Worm (Caenorhabditis elegans) whole organism, midembryonic: ENCODE results near the gene F32D8.4.

ENCODE experiments used
- cog-1 ChIP-seq: sonication (generic microtip); optimal IDR thresholded peaks from 2 replicates; lab custom pipeline; 2016; ENCODE audit warnings: missing genetic modification characterization, missing compliant biosample characterization
- flt-1 ChIP-seq: fragments of 200-800 bp; sonication (Bioruptor generic); IDR thresholded peaks from 2 replicates; pipeline ENCODE4 v1.3.6; 2022; ENCODE audit warnings: missing genetic modification characterization, missing compliant biosample characterization
- klf-2 ChIP-seq: fragments of 200-800 bp; sonication (Bioruptor generic); conservative IDR thresholded peaks from 2 replicates; pipeline ENCODE4 v1.3.6; 2022; ENCODE audit warnings: missing genetic modification reagents, missing genetic modification characterization, missing compliant biosample characterization
- tab-1 ChIP-seq: fragments of 200-800 bp; sonication (Bioruptor generic); IDR thresholded peaks from 2 replicates; pipeline ENCODE4 v1.3.6; 2022; ENCODE audit warnings: missing genetic modification characterization, missing compliant biosample characterization
- ztf-23 ChIP-seq: fragments of 200-800 bp; sonication (Bioruptor generic); IDR thresholded peaks from 2 replicates; pipeline ENCODE4 v1.3.6; 2022; ENCODE audit warnings: missing genetic modification reagents, missing genetic modification characterization, missing compliant biosample characterization

DNA sequence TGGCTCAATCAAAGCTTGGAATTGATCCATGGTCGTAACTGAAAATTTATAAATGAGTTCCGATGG is 3.6 kb upstream of the F32D8.4 start, which contains the start of gene sec-61.G:
- TF ChIP-seq cog-1 (tag; lab: Kevin White, UChicago): no peak
- TF ChIP-seq ztf-23 (GFP tag; lab: Robert Waterston, UW): no peak
- TF ChIP-seq klf-2 (GFP tag; lab: Robert Waterston, UW): no peak
- no peak for TF ChIP-seq flt-1 (GFP tag; lab: Robert Waterston, UW)
- no peak for TF ChIP-seq tab-1
